Fruit fly (Drosophila melanogaster): ENCODE results near the gene CG31267.
A peak's percentile ranks its signal among the peaks of the same experiment; 100 is the strongest.

CG31267 gene

dm6 chr3R:17137593-17137992 is 3.6 kb downstream of the CG31267 start, which contains the start of gene CG5255 (continued):
- TF ChIP-seq Hr38 (GFP tag; optimal IDR thresholded peaks at IDR 0.05) (no peak), CG11294 (GFP tag; IDR thresholded peaks at IDR 0.05) (no peak)

- TF ChIP-seq fd85E (GFP tag; optimal IDR thresholded peaks at IDR 0.05) (no peak), fkh (GFP tag; optimal IDR thresholded peaks at IDR 0.05) (no peak), CG32006 (GFP tag; optimal IDR thresholded peaks at IDR 0.05) (no peak), pdm3 (GFP tag; optimal IDR thresholded peaks at IDR 0.05) (no peak), OdsH (GFP tag; optimal IDR thresholded peaks at IDR 0.05) (no peak), CG8632 (GFP tag; optimal IDR thresholded peaks at IDR 0.05) (no peak), dsx (GFP tag; optimal IDR thresholded peaks at IDR 0.05; ENCODE audit: poor library complexity, severe bottlenecking) (no peak)
These were observed 4.7 kb downstream of the CG31267 start, which contains the start of gene CG5265 for dm6 chr3R:17138699-17139098. TSS of gene CG5265 (plus strand) at chr3R:17138999.

- TF ChIP-seq CG6163 (GFP tag; IDR thresholded peaks at IDR 0.05) (no peak), Blimp-1 (GFP tag; optimal IDR thresholded peaks at IDR 0.05) (no peak), Sox102F (GFP tag; optimal IDR thresholded peaks at IDR 0.05) (no peak), CG11762 (GFP tag; optimal IDR thresholded peaks at IDR 0.05; ENCODE audit: insufficient read depth) (no peak), CG8319 (GFP tag; optimal IDR thresholded peaks at IDR 0.05) (no peak), CG3032 (tag; optimal IDR thresholded peaks at IDR 0.05) (no peak), CG34406 (GFP tag; optimal IDR thresholded peaks at IDR 0.05) (no peak), cyc (GFP tag; optimal IDR thresholded peaks at IDR 0.05) (no peak), CG8632 (GFP tag; optimal IDR thresholded peaks at IDR 0.05) (no peak), Smox (GFP tag; optimal IDR thresholded peaks at IDR 0.05) (no peak), CG6792 (GFP tag; optimal IDR thresholded peaks at IDR 0.05) (no peak), Sox15 (GFP tag; optimal IDR thresholded peaks at IDR 0.05) (no peak), CG10669 (GFP tag; optimal IDR thresholded peaks at IDR 0.05) (no peak)
These were observed 8.3 kb downstream of the CG31267 start, which contains the start of gene TwdlW for dm6 chr3R:17142304-17142703. TSS of gene TwdlW (minus strand) at chr3R:17142404.

dm6 chr3R:17147647-17148244 is 13.7 kb downstream of the CG31267 start:
- TF ChIP-seq Hr4 (GFP tag; optimal IDR thresholded peaks at IDR 0.05) (no peak), CG1621 (tag; optimal IDR thresholded peaks at IDR 0.05) (no peak), Hr38 (GFP tag; optimal IDR thresholded peaks at IDR 0.05) (no peak), svp (GFP tag) (peak; percentile 86), CG8319 (GFP tag; optimal IDR thresholded peaks at IDR 0.05) (no peak), OdsH (GFP tag; optimal IDR thresholded peaks at IDR 0.05) (no peak), Ets21C (GFP tag; optimal IDR thresholded peaks at IDR 0.05) (no peak), CG11902 (GFP tag; optimal IDR thresholded peaks at IDR 0.05) (no peak)

- TF ChIP-seq Eip78C (GFP tag) (peak; percentile 74), Smox (GFP tag; optimal IDR thresholded peaks at IDR 0.05) (peak; percentile 10), CG15336 (GFP tag; IDR thresholded peaks at IDR 0.05) (no peak), cyc (GFP tag; optimal IDR thresholded peaks at IDR 0.05) (peak; percentile 21), CG8119 (GFP tag; IDR thresholded peaks at IDR 0.05) (0 out of 3 replicates have a peak, but pooled peaks have one; percentile 30), CG31627 (GFP tag; optimal IDR thresholded peaks at IDR 0.05) (peak; percentile 15), eg (GFP tag; IDR thresholded peaks at IDR 0.05) (no peak), net (GFP tag; optimal IDR thresholded peaks at IDR 0.05) (peak; percentile 0), Ets21C (GFP tag; optimal IDR thresholded peaks at IDR 0.05) (peak; percentile 26), CG6792 (GFP tag; optimal IDR thresholded peaks at IDR 0.05) (no peak), CG3919 (GFP tag; optimal IDR thresholded peaks at IDR 0.05) (peak; percentile 29), Sox14 (GFP tag; optimal IDR thresholded peaks at IDR 0.05) (peak; percentile 20), pdm3 (GFP tag; optimal IDR thresholded peaks at IDR 0.05) (peak; percentile 11), Hr39 (GFP tag; optimal IDR thresholded peaks at IDR 0.05) (peak; percentile 27), fd59A (GFP tag; optimal IDR thresholded peaks at IDR 0.05) (no peak), CG6163 (GFP tag; IDR thresholded peaks at IDR 0.05) (0 out of 3 replicates have a peak, but pooled peaks have one; percentile 13)
These were observed 15.2 kb downstream of the CG31267 start, which contains the start of the genes m-cup and Det for dm6 chr3R:17149080-17149746. TSS of gene m-cup (minus strand) at chr3R:17149412. TSS of gene Det (plus strand) at chr3R:17149667.

All from whole organism, prepupa.